Worm (Caenorhabditis elegans) whole organism, L4 larva: ENCODE results near the gene pqn-15.

Experiments
- F44E2.7 ChIP-seq: fragments of 200-800 bp; sonication (Bioruptor generic); IDR thresholded peaks from 2 replicates; pipeline ENCODE4 v2.1.2; 2022; ENCODE audit warnings: missing genetic modification characterization, missing compliant biosample characterization
- F49E8.2 ChIP-seq: sonication (generic microtip); optimal IDR thresholded peaks from 2 replicates; lab custom pipeline; 2016; ENCODE audit warnings: missing compliant biosample characterization, mild to moderate bottlenecking, missing genetic modification characterization, borderline replicate concordance
- T20F7.1 ChIP-seq: fragments of 200-800 bp; sonication (Bioruptor generic); optimal IDR thresholded peaks from 2 replicates; lab custom pipeline; 2018; ENCODE audit warnings: mild to moderate bottlenecking, missing genetic modification characterization, missing compliant biosample characterization
- Y75B8A.6 ChIP-seq: fragments of 200-800 bp; sonication (Bioruptor generic); IDR thresholded peaks from 2 replicates; pipeline ENCODE4 v1.3.6; 2022; ENCODE audit warnings: missing genetic modification reagents, missing genetic modification characterization, missing compliant biosample characterization
- aha-1 ChIP-seq: fragments of 150-350 bp; peaks from one replicate; lab custom pipeline; 2014; ENCODE audit warnings: missing biosample characterization, missing genetic modification characterization
- arid-1 ChIP-seq: fragments of 200-800 bp; sonication (Bioruptor generic); conservative IDR thresholded peaks from 2 replicates; pipeline ENCODE4 v1.3.6; 2022; ENCODE audit warnings: missing genetic modification reagents, missing genetic modification characterization, missing compliant biosample characterization
- cey-2 ChIP-seq: sonication (generic microtip); optimal IDR thresholded peaks from 3 replicates; lab custom pipeline; 2017; ENCODE audit warnings: missing genetic modification characterization, mild to moderate bottlenecking, missing compliant biosample characterization, antibody characterized with exemption, borderline replicate concordance; ENCODE audit not compliant: insufficient read depth
- daf-16 ChIP-seq, 3 experiments: sonication (generic microtip); optimal IDR thresholded peaks; 2 replicates each; lab custom pipeline; 2016 to 2017; ENCODE audit warnings: missing genetic modification characterization in 3 of 3, missing genetic modification reagents in 3 of 3, mild to moderate bottlenecking in 2 of 3, missing compliant biosample characterization in 2 of 3, missing biosample characterization in 1 of 3, moderate library complexity in 1 of 3
- dmd-6 ChIP-seq: fragments of 200-800 bp; sonication (Bioruptor generic); IDR thresholded peaks from 2 replicates; pipeline ENCODE4 v1.3.6; 2022; ENCODE audit warnings: missing genetic modification reagents, missing genetic modification characterization, missing compliant biosample characterization
- dmd-9 ChIP-seq: fragments of 200-800 bp; sonication (Bioruptor generic); IDR thresholded peaks from 2 replicates; pipeline ENCODE4 v1.3.6; 2022; ENCODE audit warnings: missing genetic modification reagents, missing genetic modification characterization, missing compliant biosample characterization
- dpl-1 ChIP-seq: fragments of 150-350 bp; optimal IDR thresholded peaks from 2 replicates; lab custom pipeline; 2014; ENCODE audit warnings: missing biosample characterization, missing genetic modification reagents, missing genetic modification characterization
- dve-1 ChIP-seq: sonication (generic microtip); optimal IDR thresholded peaks from 2 replicates; lab custom pipeline; 2017; ENCODE audit warnings: antibody characterized with exemption, mild to moderate bottlenecking, missing genetic modification characterization, missing compliant biosample characterization; ENCODE audit not compliant: insufficient read depth
- gei-8 ChIP-seq: fragments of 200-800 bp; sonication (Bioruptor generic); optimal IDR thresholded peaks from 2 replicates; lab custom pipeline; 2018; ENCODE audit warnings: mild to moderate bottlenecking, missing genetic modification characterization, missing compliant biosample characterization
- hif-1 ChIP-seq, 2 experiments: sonication (generic microtip); optimal IDR thresholded peaks; 2 replicates each; lab custom pipeline; 2016 to 2017; ENCODE audit warnings: missing compliant biosample characterization in 2 of 2, missing genetic modification characterization in 2 of 2, missing genetic modification reagents in 2 of 2, missing genotype in 2 of 2, mild to moderate bottlenecking in 1 of 2
- hlh-11 ChIP-seq: fragments of 200-800 bp; sonication (Bioruptor generic); optimal IDR thresholded peaks from 2 replicates; lab custom pipeline; 2018; ENCODE audit warnings: mild to moderate bottlenecking, missing genetic modification characterization, missing compliant biosample characterization
- hlh-30 ChIP-seq: sonication (generic microtip); optimal IDR thresholded peaks from 2 replicates; lab custom pipeline; 2017; ENCODE audit warnings: antibody characterized with exemption, mild to moderate bottlenecking, missing genetic modification characterization, missing compliant biosample characterization; ENCODE audit not compliant: insufficient read depth
- hmg-1.1 ChIP-seq: fragments of 200-800 bp; sonication (Bioruptor generic); IDR thresholded peaks from 2 replicates; pipeline ENCODE4 v1.3.6; 2022; ENCODE audit warnings: missing genetic modification reagents, missing genetic modification characterization, missing compliant biosample characterization
- lir-3 ChIP-seq: sonication (generic microtip); optimal IDR thresholded peaks from 2 replicates; lab custom pipeline; 2016; ENCODE audit warnings: mild to moderate bottlenecking, missing genetic modification characterization, missing compliant biosample characterization
- lsy-2 ChIP-seq, 2 experiments: fragments of 150-350 bp in 1 of 2; sonication (generic microtip) in 1 of 2; optimal IDR thresholded peaks; 2 replicates each; lab custom pipeline; 2014 to 2017; ENCODE audit warnings: missing biosample characterization in 2 of 2, missing genetic modification characterization in 2 of 2
- madf-5 ChIP-seq, 2 experiments: fragments of 200-800 bp; sonication (Bioruptor generic); IDR thresholded peaks; 2 replicates each; pipeline ENCODE4 v1.3.6; 2022; ENCODE audit warnings: missing compliant biosample characterization in 2 of 2, missing genetic modification characterization in 2 of 2
- mep-1 ChIP-seq: fragments of 150-350 bp; sonication (generic microtip); optimal IDR thresholded peaks from 3 replicates; lab custom pipeline; 2014; ENCODE audit warnings: missing biosample characterization, missing genetic modification characterization
- mes-2 ChIP-seq: sonication (generic microtip); optimal IDR thresholded peaks from 2 replicates; lab custom pipeline; 2016; ENCODE audit warnings: missing genotype, mild to moderate bottlenecking, missing genetic modification characterization, missing compliant biosample characterization; ENCODE audit not compliant: poor library complexity, severe bottlenecking
- mxl-3 ChIP-seq: fragments of 200-800 bp; sonication (Bioruptor generic); optimal IDR thresholded peaks from 2 replicates; lab custom pipeline; 2018; ENCODE audit warnings: mild to moderate bottlenecking, missing genetic modification characterization, missing compliant biosample characterization
- nhr-11 ChIP-seq: fragments of 150-350 bp; optimal IDR thresholded peaks from 2 replicates; lab custom pipeline; 2014; ENCODE audit warnings: missing biosample characterization, missing genetic modification characterization
- nhr-25 ChIP-seq: sonication (generic microtip); optimal IDR thresholded peaks from 2 replicates; lab custom pipeline; 2017; ENCODE audit warnings: missing genetic modification characterization, mild to moderate bottlenecking, missing compliant biosample characterization, antibody characterized with exemption, moderate library complexity, borderline replicate concordance; ENCODE audit not compliant: insufficient read depth
- nhr-28 ChIP-seq: fragments of 150-350 bp; optimal IDR thresholded peaks from 2 replicates; lab custom pipeline; 2014; ENCODE audit warnings: missing biosample characterization, missing genetic modification characterization
- nhr-42 ChIP-seq: fragments of 200-800 bp; sonication (Bioruptor generic); IDR thresholded peaks from 2 replicates; pipeline ENCODE4 v1.3.6; 2022; ENCODE audit warnings: missing genetic modification characterization, missing compliant biosample characterization
- nhr-48 ChIP-seq: sonication (generic microtip); optimal IDR thresholded peaks from 2 replicates; lab custom pipeline; 2016; ENCODE audit warnings: mild to moderate bottlenecking, missing genetic modification characterization, missing compliant biosample characterization
- nhr-6 ChIP-seq: fragments of 150-350 bp; optimal IDR thresholded peaks from 2 replicates; lab custom pipeline; 2014; ENCODE audit warnings: missing biosample characterization, missing genetic modification characterization
- nhr-76 ChIP-seq: fragments of 150-350 bp; optimal IDR thresholded peaks from 2 replicates; lab custom pipeline; 2014; ENCODE audit warnings: missing biosample characterization, missing genetic modification characterization
- rbr-2 ChIP-seq: sonication (generic microtip); optimal IDR thresholded peaks from 2 replicates; lab custom pipeline; 2016; ENCODE audit warnings: missing genotype, missing genetic modification characterization, missing compliant biosample characterization
- unc-130 ChIP-seq: sonication (generic microtip); optimal IDR thresholded peaks from 2 replicates; lab custom pipeline; 2016; ENCODE audit warnings: missing genetic modification reagents, missing genetic modification characterization, missing compliant biosample characterization
- unc-62 ChIP-seq, 3 experiments: fragments of 150-350 bp in 1 of 3; sonication (generic microtip); optimal IDR thresholded peaks in 2 of 3; peaks in 1 of 3; 1 replicate in 1 of 3; 2 replicates in 2 of 3; lab custom pipeline; 2014 to 2017; ENCODE audit warnings: missing biosample characterization in 3 of 3, missing genetic modification characterization in 3 of 3, missing genetic modification reagents in 3 of 3, missing genotype in 1 of 3
- vab-7 ChIP-seq: fragments of 200-800 bp; sonication (Bioruptor generic); IDR thresholded peaks from 2 replicates; pipeline ENCODE4 v1.3.6; 2022; ENCODE audit warnings: missing genetic modification reagents, missing genetic modification characterization, missing compliant biosample characterization
- zag-1 ChIP-seq: fragments of 150-350 bp; optimal IDR thresholded peaks from 2 replicates; lab custom pipeline; 2014; ENCODE audit warnings: missing biosample characterization, missing genetic modification characterization
- zfp-2 ChIP-seq: sonication (generic microtip); optimal IDR thresholded peaks from 2 replicates; lab custom pipeline; 2016; ENCODE audit warnings: mild to moderate bottlenecking, missing genetic modification characterization, missing compliant biosample characterization
- zfp-3 ChIP-seq: fragments of 200-800 bp; sonication (Bioruptor generic); conservative IDR thresholded peaks from 2 replicates; pipeline ENCODE4 v1.3.6; 2022; ENCODE audit warnings: missing genetic modification reagents, missing genetic modification characterization, missing compliant biosample characterization
- zip-2 ChIP-seq: fragments of 150-350 bp; optimal IDR thresholded peaks from 2 replicates; lab custom pipeline; 2014; ENCODE audit warnings: missing biosample characterization, missing genetic modification characterization
- ztf-7 ChIP-seq: fragments of 150-350 bp; optimal IDR thresholded peaks from 2 replicates; lab custom pipeline; 2014; ENCODE audit warnings: missing biosample characterization, missing genetic modification characterization

The pqn-15 gene

DNA sequence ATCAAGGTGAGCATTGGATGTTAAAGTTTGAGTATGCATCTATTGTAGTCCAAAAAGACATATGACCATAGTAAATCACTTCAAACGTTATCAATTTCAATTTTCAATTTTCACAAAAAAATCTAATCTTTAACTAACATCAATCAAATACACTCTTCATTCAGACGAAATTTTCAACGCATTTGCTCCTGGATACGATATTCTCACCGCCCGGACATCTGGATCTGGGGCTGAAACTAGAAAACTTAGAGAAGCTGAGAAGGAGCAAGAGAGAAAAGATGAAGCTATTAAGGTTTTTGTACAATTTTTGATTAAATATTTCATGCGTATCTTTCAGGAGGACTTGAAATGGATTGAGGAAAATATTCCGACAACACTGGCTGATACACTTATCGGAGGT is 42.9 kb downstream of the pqn-15 start:
- TF ChIP-seq unc-62 (GFP tag; optimal IDR thresholded peaks at IDR 0.05 in 1 of 2; lab: Kevin White, UChicago) (peak in 1 of 2 experiments; percentile 90), unc-62 (tag; optimal IDR thresholded peaks at IDR 0.05; lab: Kevin White, UChicago) (no peak), nhr-25 (tag; lab: Kevin White, UChicago) (no peak)

ce11 chrX:4260297-4260696 is 46.5 kb downstream of the pqn-15 start, which contains the start of gene C52B9.4:
C52B9.4 (plus strand) TSS chrX:4260652.
- TF ChIP-seq mxl-3 (GFP tag; lab: Kevin White, UChicago), result peak; percentile 28
- 0 out of 2 replicates have a peak, but pooled peaks have one; percentile 42 for TF ChIP-seq nhr-42 (GFP tag; lab: Robert Waterston, UW)
- no peak for TF ChIP-seq F49E8.2 (tag; lab: Kevin White, UChicago)
- peak in 1 of 2 experiments; percentile 58 for TF ChIP-seq lsy-2 (tag; optimal IDR thresholded peaks at IDR 0.05; lab: Kevin White, UChicago)
- TF ChIP-seq mep-1 (tag; lab: Kevin White, UChicago), result peak; percentile 32
- TF ChIP-seq hif-1 (tag; optimal IDR thresholded peaks at IDR 0.05; lab: Kevin White, UChicago), result peak in 1 of 2 experiments; percentile 27
- peak; percentile 58 for TF ChIP-seq hlh-11 (tag; lab: Kevin White, UChicago)
- TF ChIP-seq zfp-2, result no peak
- TF ChIP-seq mes-2, result peak; percentile 59
- peak; percentile 85 for TF ChIP-seq nhr-48
- TF ChIP-seq nhr-6 (tag; lab: Kevin White, UChicago), result peak; percentile 34
- peak; percentile 45 for TF ChIP-seq dve-1 (tag; lab: Kevin White, UChicago)
- no peak for TF ChIP-seq gei-8 (GFP tag; lab: Kevin White, UChicago)
- TF ChIP-seq arid-1 (GFP tag; lab: Robert Waterston, UW), result no peak
- TF ChIP-seq zag-1 (tag; lab: Kevin White, UChicago), result no peak
- TF ChIP-seq hmg-1.1, result peak; percentile 76
- peak; percentile 45 for TF ChIP-seq rbr-2 (tag; lab: Kevin White, UChicago)
- TF ChIP-seq dmd-6 (GFP tag; lab: Robert Waterston, UW), result peak; percentile 60
- peak; percentile 27 for TF ChIP-seq nhr-28 (tag; lab: Kevin White, UChicago)
- no peak for TF ChIP-seq cey-2
- no peak for TF ChIP-seq nhr-11 (tag; lab: Kevin White, UChicago)
- TF ChIP-seq F44E2.7, result no peak
- TF ChIP-seq aha-1 (tag; lab: Kevin White, UChicago), result peak; percentile 68
- no peak for TF ChIP-seq vab-7 (GFP tag; lab: Robert Waterston, UW)
- peak; percentile 11 for TF ChIP-seq ztf-7 (tag; lab: Kevin White, UChicago)
- no peak for TF ChIP-seq zip-2 (tag; lab: Kevin White, UChicago)
- peak; percentile 15 for TF ChIP-seq dpl-1 (GFP tag; lab: Kevin White, UChicago)
- TF ChIP-seq hlh-30 (tag; lab: Kevin White, UChicago), result peak; percentile 41
- no peak for TF ChIP-seq daf-16 (GFP tag; optimal IDR thresholded peaks at IDR 0.05; lab: Kevin White, UChicago)
- peak; percentile 58 for TF ChIP-seq daf-16 (tag; optimal IDR thresholded peaks at IDR 0.05; lab: Kevin White, UChicago)
- TF ChIP-seq T20F7.1 (GFP tag; lab: Kevin White, UChicago), result no peak
- TF ChIP-seq zfp-3 (GFP tag; lab: Robert Waterston, UW), result no peak

DNA sequence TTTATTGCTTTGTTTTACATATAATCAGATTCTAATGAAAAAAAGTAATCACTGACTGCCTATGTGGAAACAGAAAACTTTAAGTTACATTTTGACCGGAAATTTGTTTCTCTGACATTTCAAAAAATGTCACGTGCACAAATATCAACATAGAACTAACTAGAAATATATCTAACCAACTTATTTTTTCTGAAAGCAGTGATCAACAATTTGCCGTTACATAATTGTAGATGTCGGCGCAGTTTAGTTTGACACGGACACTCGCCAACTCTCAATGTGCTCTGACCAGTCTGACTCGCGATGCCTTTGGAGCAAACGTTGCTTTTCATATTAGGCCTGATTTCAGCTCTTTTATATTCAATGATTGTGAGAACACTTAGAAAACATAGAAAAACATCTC is 50.0 kb downstream of the pqn-15 start, which contains the start of gene srv-6:
Gene srv-6, plus strand, starts transcription at position 301 of the 400 bp plus-strand sequence.
- no peak for TF ChIP-seq unc-130
- TF ChIP-seq Y75B8A.6 (GFP tag; lab: Robert Waterston, UW), result no peak
- no peak for TF ChIP-seq madf-5 (GFP tag; IDR thresholded peaks at IDR 0.05; lab: Robert Waterston, UW)
- no peak for TF ChIP-seq dmd-9 (GFP tag; lab: Robert Waterston, UW)
- TF ChIP-seq aha-1 (tag; lab: Kevin White, UChicago), result no peak
- TF ChIP-seq lir-3 (tag; lab: Kevin White, UChicago), result no peak
- TF ChIP-seq nhr-76 (tag; lab: Kevin White, UChicago), result no peak
